Worm (Caenorhabditis elegans) whole organism, mixed stage, embryonic: ENCODE data around the gene Y54H5A.2.

Source experiments
- ces-1 ChIP-seq: fragments of 150-350 bp; optimal IDR thresholded peaks from 2 replicates; lab custom pipeline; 2014; ENCODE audit warnings: missing biosample characterization, missing genetic modification reagents, missing genetic modification characterization
- drap-1 ChIP-seq: fragments of 200-800 bp; sonication (Bioruptor generic); optimal IDR thresholded peaks from 3 replicates; lab custom pipeline; 2018; ENCODE audit warnings: mild to moderate bottlenecking, missing genetic modification characterization, missing compliant biosample characterization
- mep-1 ChIP-seq: fragments of 150-350 bp; optimal IDR thresholded peaks from 2 replicates; lab custom pipeline; 2017; ENCODE audit warnings: missing biosample characterization, missing genetic modification reagents, missing genetic modification characterization, inconsistent platforms
- nhr-237 ChIP-seq: fragments of 150-350 bp; optimal IDR thresholded peaks from 2 replicates; lab custom pipeline; 2014; ENCODE audit warnings: missing biosample characterization, missing genetic modification characterization
- nhr-28 ChIP-seq: fragments of 150-350 bp; optimal IDR thresholded peaks from 2 replicates; lab custom pipeline; 2014; ENCODE audit warnings: missing biosample characterization, missing genetic modification characterization
- snpc-4 ChIP-seq: fragments of 150-350 bp; optimal IDR thresholded peaks from 2 replicates; lab custom pipeline; 2014; ENCODE audit warnings: missing biosample characterization, missing genetic modification characterization
- unc-39 ChIP-seq: fragments of 150-350 bp; optimal IDR thresholded peaks from 2 replicates; lab custom pipeline; 2014; ENCODE audit warnings: missing biosample characterization, missing genetic modification characterization
- unc-62 ChIP-seq: fragments of 150-350 bp; optimal IDR thresholded peaks from 2 replicates; lab custom pipeline; 2014; ENCODE audit warnings: missing biosample characterization, missing genetic modification reagents, missing genetic modification characterization

- TF ChIP-seq snpc-4 (tag; lab: Kevin White, UChicago) (no peak), nhr-28 (no peak), drap-1 (GFP tag; lab: Kevin White, UChicago) (no peak), unc-62 (GFP tag; lab: Kevin White, UChicago) (no peak), ces-1 (GFP tag; lab: Kevin White, UChicago) (no peak), mep-1 (tag; lab: Kevin White, UChicago) (no peak), unc-39 (tag; lab: Kevin White, UChicago) (no peak), nhr-237 (tag; lab: Kevin White, UChicago) (no peak)
Measured at ce11 chrIII:5145874-5146273, 3.5 kb downstream of the Y54H5A.2 start.
